Worm (Caenorhabditis elegans): ENCODE measurements around the gene hpo-40.

ce11 chrV:10239861-10240260, 27.1 kb downstream of the hpo-40 start, which contains the start of gene fipr-8:
- no peak for TF ChIP-seq zag-1 (tag; optimal IDR thresholded peaks at IDR 0.05)
- TF ChIP-seq efl-1 (optimal IDR thresholded peaks at IDR 0.05), result no peak
- no peak for TF ChIP-seq efl-1 (GFP tag; optimal IDR thresholded peaks at IDR 0.05 in 1 of 2)
- no peak for TF ChIP-seq dpl-1 (GFP tag; optimal IDR thresholded peaks at IDR 0.05)
- no peak for TF ChIP-seq elt-3 (tag; optimal IDR thresholded peaks at IDR 0.05)
- no peak for TF ChIP-seq C04F5.9 (tag; optimal IDR thresholded peaks at IDR 0.05)
- no peak for TF ChIP-seq egl-13 (tag; optimal IDR thresholded peaks at IDR 0.05)
- TF ChIP-seq lir-3 (tag; optimal IDR thresholded peaks at IDR 0.05; ENCODE audit: poor library complexity), result no peak
- no peak for TF ChIP-seq lin-13 (GFP tag; optimal IDR thresholded peaks at IDR 0.05)
- no peak for TF ChIP-seq lsy-2 (tag; optimal IDR thresholded peaks at IDR 0.05)
